Fruit fly (Drosophila melanogaster) whole organism, prepupa: Measurements from ENCODE around the gene CG14857.

ENCODE experiments used
- Blimp-1 ChIP-seq: fragments of 200-800 bp; sonication (Bioruptor generic); optimal IDR thresholded peaks from 3 replicates; lab custom pipeline; 2017; ENCODE audit warnings: missing biosample characterization, missing genetic modification characterization, mild to moderate bottlenecking, moderate library complexity, missing genetic modification reagents
- CG3032 ChIP-seq: fragments of 200-800 bp; optimal IDR thresholded peaks from 2 replicates; lab custom pipeline; 2019; ENCODE audit warnings: missing biosample characterization, mild to moderate bottlenecking, missing genetic modification characterization, moderate library complexity
- CG4318 ChIP-seq: fragments of 200-800 bp; sonication (Bioruptor generic); optimal IDR thresholded peaks from 3 replicates; lab custom pipeline; 2017; ENCODE audit warnings: missing biosample characterization, mild to moderate bottlenecking, missing genetic modification characterization
- CG6854 ChIP-seq: fragments of 200-800 bp; sonication (Bioruptor generic); optimal IDR thresholded peaks from 2 replicates; lab custom pipeline; 2017; ENCODE audit warnings: missing biosample characterization, mild to moderate bottlenecking, missing genetic modification characterization
- CG8319 ChIP-seq: fragments of 200-800 bp; sonication (Bioruptor generic); optimal IDR thresholded peaks from 3 replicates; lab custom pipeline; 2016; ENCODE audit warnings: missing biosample characterization, missing genetic modification characterization
- Sox102F ChIP-seq: fragments of 200-800 bp; sonication (Bioruptor generic); optimal IDR thresholded peaks from 2 replicates; lab custom pipeline; 2016; ENCODE audit warnings: missing biosample characterization, mild to moderate bottlenecking, missing genetic modification characterization
- achi ChIP-seq: fragments of 200-800 bp; sonication (Bioruptor generic); optimal IDR thresholded peaks from 3 replicates; lab custom pipeline; 2016; ENCODE audit warnings: missing biosample characterization, missing genetic modification characterization
- fd85E ChIP-seq: fragments of 200-800 bp; sonication (Bioruptor generic); optimal IDR thresholded peaks from 3 replicates; lab custom pipeline; 2016; ENCODE audit warnings: missing biosample characterization, missing genetic modification characterization

- no peak for TF ChIP-seq CG6854
- TF ChIP-seq CG8319: no peak
- TF ChIP-seq CG3032 (tag; lab: Kevin White, UChicago): no peak
- TF ChIP-seq CG4318: no peak
- no peak for TF ChIP-seq achi (GFP tag; lab: Kevin White, UChicago)
- no peak for TF ChIP-seq fd85E (GFP tag; lab: Kevin White, UChicago)
- no peak for TF ChIP-seq Blimp-1 (GFP tag; lab: Kevin White, UChicago)
- no peak for TF ChIP-seq Sox102F (GFP tag; lab: Kevin White, UChicago)
These were observed 14.9 kb upstream of the CG14857 start for dm6 chr3R:14786669-14787068.
